Fruit fly (Drosophila melanogaster) whole organism, embryonic: Measurements from ENCODE around the gene scpr-B.

Experiments
- Aef1 ChIP-seq: fragments of 200-800 bp; sonication (Bioruptor generic); IDR thresholded peaks from 3 replicates; pipeline ENCODE4 v1.3.6; 2022; ENCODE audit warnings: missing biosample characterization, missing genetic modification characterization
- CG10147 ChIP-seq: fragments of 200-800 bp; sonication (Bioruptor generic); optimal IDR thresholded peaks from 2 replicates; lab custom pipeline; 2019; ENCODE audit warnings: missing biosample characterization, mild to moderate bottlenecking, missing genetic modification characterization, moderate library complexity
- CG10209 ChIP-seq: fragments of 200-800 bp; sonication (Bioruptor generic); optimal IDR thresholded peaks from 3 replicates; lab custom pipeline; 2017; ENCODE audit warnings: missing biosample characterization, mild to moderate bottlenecking, missing genetic modification characterization, missing genetic modification reagents
- CG10321 ChIP-seq: fragments of 200-800 bp; sonication (Bioruptor generic); IDR thresholded peaks from 2 replicates; pipeline ENCODE4 v1.3.6; 2022; ENCODE audit warnings: missing biosample characterization, missing genetic modification characterization
- CG11696 ChIP-seq: fragments of 200-800 bp; sonication (Bioruptor generic); IDR thresholded peaks from 2 replicates; pipeline ENCODE4 v1.3.6; 2022; ENCODE audit warnings: missing biosample characterization, missing genetic modification characterization
- CG12236 ChIP-seq: fragments of 200-800 bp; sonication (Bioruptor generic); optimal IDR thresholded peaks from 2 replicates; lab custom pipeline; 2016; ENCODE audit warnings: missing biosample characterization, missing genetic modification characterization
- CG13123 ChIP-seq: fragments of 200-800 bp; sonication (Bioruptor generic); optimal IDR thresholded peaks from 2 replicates; lab custom pipeline; 2016; ENCODE audit warnings: missing biosample characterization, missing genetic modification characterization
- CG15514 ChIP-seq: fragments of 200-800 bp; sonication (Bioruptor generic); optimal IDR thresholded peaks from 3 replicates; lab custom pipeline; 2017; ENCODE audit warnings: missing biosample characterization, missing genetic modification characterization, mild to moderate bottlenecking, moderate library complexity, missing genetic modification reagents
- CG15601 ChIP-seq: fragments of 200-800 bp; sonication (Bioruptor generic); optimal IDR thresholded peaks from 3 replicates; lab custom pipeline; 2019; ENCODE audit warnings: missing biosample characterization, mild to moderate bottlenecking, missing genetic modification characterization, moderate library complexity
- CG1602 ChIP-seq: fragments of 200-800 bp; sonication (Bioruptor generic); optimal IDR thresholded peaks from 3 replicates; lab custom pipeline; 2016; ENCODE audit warnings: missing biosample characterization, missing genetic modification characterization
- CG16779 ChIP-seq: fragments of 200-800 bp; sonication (Bioruptor generic); IDR thresholded peaks from 2 replicates; pipeline ENCODE4 v1.3.6; 2022; ENCODE audit warnings: missing biosample characterization, missing genetic modification characterization
- CG17385 ChIP-seq: fragments of 200-800 bp; sonication (Bioruptor generic); optimal IDR thresholded peaks from 3 replicates; lab custom pipeline; 2018; ENCODE audit warnings: missing biosample characterization, mild to moderate bottlenecking, missing genetic modification characterization
- CG18764 ChIP-seq: fragments of 200-800 bp; sonication (Bioruptor generic); optimal IDR thresholded peaks from 3 replicates; lab custom pipeline; 2016; ENCODE audit warnings: missing biosample characterization, missing genetic modification characterization
- CG2116 ChIP-seq: fragments of 200-800 bp; sonication (Bioruptor generic); optimal IDR thresholded peaks from 3 replicates; lab custom pipeline; 2018; ENCODE audit warnings: missing biosample characterization, mild to moderate bottlenecking, missing genetic modification characterization
- CG2202 ChIP-seq: fragments of 200-800 bp; sonication (Bioruptor generic); optimal IDR thresholded peaks from 2 replicates; lab custom pipeline; 2018; ENCODE audit warnings: missing biosample characterization, mild to moderate bottlenecking, missing genetic modification characterization
- CG31365 ChIP-seq: fragments of 200-800 bp; sonication (Bioruptor generic); optimal IDR thresholded peaks from 2 replicates; lab custom pipeline; 2018; ENCODE audit warnings: missing biosample characterization, mild to moderate bottlenecking, missing genetic modification characterization
- CG32532 ChIP-seq: fragments of 200-800 bp; sonication (Bioruptor generic); IDR thresholded peaks from 2 replicates; pipeline ENCODE4 v1.3.6; 2022; ENCODE audit warnings: missing biosample characterization, missing genetic modification characterization
- CG3726 ChIP-seq: fragments of 200-800 bp; sonication (Bioruptor generic); IDR thresholded peaks from 3 replicates; pipeline ENCODE4, ENCODE4 v1.3.6; 2022; ENCODE audit warnings: missing biosample characterization, missing genetic modification characterization
- CG43689 ChIP-seq: fragments of 200-800 bp; sonication (Bioruptor generic); IDR thresholded peaks from 2 replicates; pipeline ENCODE4 v1.3.6; 2022; ENCODE audit warnings: missing biosample characterization, missing genetic modification characterization
- CG6791 ChIP-seq: fragments of 200-800 bp; sonication (Bioruptor generic); IDR thresholded peaks from 3 replicates; pipeline ENCODE4 v1.3.6; 2022; ENCODE audit warnings: missing biosample characterization, missing genetic modification characterization; ENCODE audit not compliant: partially characterized antibody
- CG7786 ChIP-seq: fragments of 200-800 bp; sonication (Bioruptor generic); optimal IDR thresholded peaks from 2 replicates; lab custom pipeline; 2016; ENCODE audit warnings: missing biosample characterization, missing genetic modification characterization
- CG9797 ChIP-seq: fragments of 200-800 bp; sonication (Bioruptor generic); optimal IDR thresholded peaks from 3 replicates; lab custom pipeline; 2018; ENCODE audit warnings: missing biosample characterization, mild to moderate bottlenecking, missing genetic modification characterization
- Camta ChIP-seq: fragments of 200-800 bp; sonication (Bioruptor generic); optimal IDR thresholded peaks from 2 replicates; lab custom pipeline; 2016; ENCODE audit warnings: missing biosample characterization, missing genetic modification characterization
- Dip3 ChIP-seq: fragments of 200-800 bp; sonication (Bioruptor generic); optimal IDR thresholded peaks from 3 replicates; lab custom pipeline; 2016; ENCODE audit warnings: missing biosample characterization, missing genetic modification characterization
- Eip74EF ChIP-seq, 2 experiments: fragments of 200-800 bp in 1 of 2; fragments of >200 bp in 1 of 2; sonication (Bioruptor generic) in 1 of 2; optimal IDR thresholded peaks; 2 replicates each; lab custom pipeline; 2017 to 2019; ENCODE audit warnings: missing biosample characterization in 2 of 2, missing genetic modification characterization in 2 of 2, mild to moderate bottlenecking in 1 of 2, moderate library complexity in 1 of 2
- Hmr ChIP-seq: fragments of 200-800 bp; sonication (Bioruptor generic); optimal IDR thresholded peaks from 3 replicates; lab custom pipeline; 2017; ENCODE audit warnings: mild to moderate bottlenecking, missing biosample characterization, missing genetic modification reagents, missing genetic modification characterization
- Hr51 ChIP-seq, 2 experiments: fragments of 200-800 bp; sonication (Bioruptor generic); optimal IDR thresholded peaks; 2 replicates in 1 of 2; 3 replicates in 1 of 2; lab custom pipeline; 2016 to 2018; ENCODE audit warnings: missing biosample characterization in 2 of 2, missing genetic modification characterization in 2 of 2, mild to moderate bottlenecking in 1 of 2, moderate library complexity in 1 of 2
- Hr78 ChIP-seq, 2 experiments: fragments of 200-800 bp in 1 of 2; fragments of >200 bp in 1 of 2; sonication (Bioruptor generic) in 1 of 2; optimal IDR thresholded peaks; 2 replicates each; lab custom pipeline; 2017 to 2019; ENCODE audit warnings: missing biosample characterization in 2 of 2, missing genetic modification characterization in 2 of 2, mild to moderate bottlenecking in 1 of 2, moderate library complexity in 1 of 2
- Myb ChIP-seq: fragments of 200-800 bp; sonication (Bioruptor generic); optimal IDR thresholded peaks from 2 replicates; lab custom pipeline; 2016; ENCODE audit warnings: missing biosample characterization, missing genetic modification characterization
- Rfx ChIP-seq: fragments of 200-800 bp; sonication (Bioruptor generic); IDR thresholded peaks from 2 replicates; pipeline ENCODE4 v1.3.6; 2022; ENCODE audit warnings: missing biosample characterization, missing genetic modification characterization
- Side ChIP-seq: fragments of 200-800 bp; sonication (Bioruptor generic); optimal IDR thresholded peaks from 2 replicates; lab custom pipeline; 2016; ENCODE audit warnings: missing biosample characterization, missing genetic modification characterization
- Xbp1 ChIP-seq: fragments of 200-800 bp; sonication (Bioruptor generic); optimal IDR thresholded peaks from 3 replicates; lab custom pipeline; 2016; ENCODE audit warnings: missing biosample characterization, mild to moderate bottlenecking, missing genetic modification characterization
- amos ChIP-seq: fragments of 200-800 bp; sonication (Bioruptor generic); IDR thresholded peaks from 2 replicates; pipeline ENCODE4 v1.3.6; 2022; ENCODE audit warnings: missing biosample characterization, missing genetic modification characterization; ENCODE audit not compliant: partially characterized antibody
- ap ChIP-seq: fragments of 200-800 bp; sonication (Bioruptor generic); IDR thresholded peaks from 2 replicates; pipeline ENCODE4 v1.3.6; 2022; ENCODE audit warnings: missing biosample characterization, missing genetic modification characterization
- br ChIP-seq: fragments of >200 bp; optimal IDR thresholded peaks from 2 replicates; lab custom pipeline; 2017
- chinmo ChIP-seq: fragments of 200-800 bp; sonication (Bioruptor generic); IDR thresholded peaks from 4 replicates; pipeline ENCODE4 v1.3.6; 2022; ENCODE audit warnings: missing biosample characterization, missing genetic modification characterization; ENCODE audit not compliant: partially characterized antibody
- chn ChIP-seq: fragments of 200-800 bp; sonication (Bioruptor generic); optimal IDR thresholded peaks from 2 replicates; lab custom pipeline; 2016; ENCODE audit warnings: missing biosample characterization, missing genetic modification characterization
- her ChIP-seq: fragments of 200-800 bp; sonication (Bioruptor generic); optimal IDR thresholded peaks from 2 replicates; lab custom pipeline; 2016; ENCODE audit warnings: missing biosample characterization, missing genetic modification characterization
- inv ChIP-seq: fragments of 200-800 bp; sonication (Bioruptor generic); IDR thresholded peaks from 2 replicates; pipeline ENCODE4 v1.3.6; 2022; ENCODE audit warnings: missing biosample characterization, missing genetic modification characterization; ENCODE audit not compliant: partially characterized antibody
- mam ChIP-seq: fragments of 200-800 bp; sonication (Bioruptor generic); optimal IDR thresholded peaks from 3 replicates; lab custom pipeline; 2016; ENCODE audit warnings: missing biosample characterization, missing genetic modification characterization
- salm ChIP-seq: fragments of 200-800 bp; sonication (Bioruptor generic); optimal IDR thresholded peaks from 2 replicates; lab custom pipeline; 2018; ENCODE audit warnings: missing biosample characterization, mild to moderate bottlenecking, missing genetic modification characterization
- sc ChIP-seq, 3 experiments: fragments of >200 bp in 2 of 3; fragments of 200-800 bp in 1 of 3; sonication (Bioruptor generic) in 1 of 3; optimal IDR thresholded peaks; 2 replicates in 2 of 3; 3 replicates in 1 of 3; lab custom pipeline; 2017; ENCODE audit warnings: mild to moderate bottlenecking in 1 of 3, missing biosample characterization in 1 of 3, missing genetic modification characterization in 1 of 3, missing genetic modification reagents in 1 of 3
- seq ChIP-seq: fragments of 200-800 bp; sonication (Bioruptor generic); IDR thresholded peaks from 2 replicates; pipeline ENCODE4 v1.3.6; 2022; ENCODE audit warnings: missing biosample characterization, missing genetic modification characterization
- so ChIP-seq: fragments of 200-800 bp; sonication (Bioruptor generic); IDR thresholded peaks from 3 replicates; pipeline ENCODE4 v1.3.6; 2022; ENCODE audit warnings: missing biosample characterization, missing genetic modification characterization
- ttk ChIP-seq: fragments of 200-800 bp; sonication (Bioruptor generic); IDR thresholded peaks from 2 replicates; pipeline ENCODE4 v2.1.2; 2022; ENCODE audit warnings: missing biosample characterization, missing genetic modification characterization
- unc-4 ChIP-seq: fragments of 200-800 bp; sonication (Bioruptor generic); IDR thresholded peaks from 2 replicates; pipeline ENCODE4 v1.3.6; 2022; ENCODE audit warnings: missing biosample characterization, missing genetic modification characterization; ENCODE audit not compliant: partially characterized antibody
- vfl ChIP-seq: fragments of 200-800 bp; sonication (Bioruptor generic); optimal IDR thresholded peaks from 2 replicates; lab custom pipeline; 2016; ENCODE audit warnings: missing biosample characterization, missing genetic modification characterization
- wdn ChIP-seq: fragments of 200-800 bp; sonication (Bioruptor generic); IDR thresholded peaks from 2 replicates; pipeline ENCODE4 v1.3.6; 2022; ENCODE audit warnings: missing biosample characterization, missing genetic modification characterization

Gene scpr-B

dm6 chr3R:11196648-11197388 lies 44.0 kb downstream of the scpr-B start (continued):
- TF ChIP-seq so = peak; percentile 98
- TF ChIP-seq inv (GFP tag; lab: Robert Waterston, UW) = no peak
- peak; percentile 18 for TF ChIP-seq her
- peak; percentile 98 for TF ChIP-seq Rfx (GFP tag; lab: Robert Waterston, UW)
- peak; percentile 97 for TF ChIP-seq ap (GFP tag; lab: Robert Waterston, UW)
- TF ChIP-seq br (lab: Kevin White, UChicago) = no peak
- TF ChIP-seq Xbp1 (GFP tag; lab: Kevin White, UChicago) = peak; percentile 97
- TF ChIP-seq chn (GFP tag; lab: Kevin White, UChicago) = peak; percentile 81
- TF ChIP-seq CG31365 = peak; percentile 66
- peak; percentile 98 for TF ChIP-seq CG15601 (tag; lab: Kevin White, UChicago)
- peak; percentile 90 for TF ChIP-seq CG15514 (GFP tag; lab: Kevin White, UChicago)
- peak in 1 of 2 experiments; percentile 100 for TF ChIP-seq Eip74EF (GFP tag; optimal IDR thresholded peaks at IDR 0.05; lab: Kevin White, UChicago)
- peak; percentile 86 for TF ChIP-seq CG11696
- no peak for TF ChIP-seq sc (optimal IDR thresholded peaks at IDR 0.05; lab: Kevin White, UChicago)
- peak; percentile 97 for TF ChIP-seq sc (GFP tag; optimal IDR thresholded peaks at IDR 0.05; lab: Kevin White, UChicago)
- TF ChIP-seq salm (tag; lab: Kevin White, UChicago) = peak; percentile 97
- peak; percentile 79 for TF ChIP-seq CG10321
- TF ChIP-seq CG32532 (GFP tag; lab: Robert Waterston, UW) = peak; percentile 99
- TF ChIP-seq Aef1 (GFP tag; lab: Robert Waterston, UW) = peak; percentile 98
- no peak for TF ChIP-seq CG6791
- TF ChIP-seq seq = peak; percentile 98
- peak; percentile 88 for TF ChIP-seq Dip3
- TF ChIP-seq wdn = peak; percentile 97
- TF ChIP-seq CG18764 (GFP tag; lab: Kevin White, UChicago) = peak; percentile 95
- peak in 1 of 2 experiments; percentile 96 for TF ChIP-seq Hr78 (GFP tag; optimal IDR thresholded peaks at IDR 0.05; lab: Kevin White, UChicago)
- peak; percentile 94 for TF ChIP-seq CG13123 (GFP tag; lab: Kevin White, UChicago)
- TF ChIP-seq CG12236 (GFP tag; lab: Kevin White, UChicago) = peak; percentile 31
- peak; percentile 91 for TF ChIP-seq CG16779 (GFP tag; lab: Robert Waterston, UW)
- TF ChIP-seq chinmo (GFP tag; lab: Robert Waterston, UW) = peak; percentile 78; the same call in 2 of the 4 replicates
- peak; percentile 69 for TF ChIP-seq Myb (GFP tag; lab: Kevin White, UChicago)
- TF ChIP-seq vfl (GFP tag; lab: Kevin White, UChicago) = peak; percentile 76
- peak; percentile 96 for TF ChIP-seq CG3726 (GFP tag; lab: Robert Waterston, UW)
- TF ChIP-seq CG10147 (GFP tag; lab: Kevin White, UChicago) = peak; percentile 99
- TF ChIP-seq CG2116 (GFP tag; lab: Kevin White, UChicago) = peak; percentile 79
- peak; percentile 92 for TF ChIP-seq CG2202 (tag; lab: Kevin White, UChicago)
- peak; percentile 99 for TF ChIP-seq CG10209 (GFP tag; lab: Kevin White, UChicago)
- TF ChIP-seq Side (GFP tag; lab: Kevin White, UChicago) = peak; percentile 59
- TF ChIP-seq CG43689 (GFP tag; lab: Robert Waterston, UW) = peak; percentile 95
- peak; percentile 97 for TF ChIP-seq CG1602 (GFP tag; lab: Kevin White, UChicago)
- peak; percentile 93 to 100 for TF ChIP-seq Hr51 (GFP tag; optimal IDR thresholded peaks at IDR 0.05; lab: Kevin White, UChicago)
- TF ChIP-seq amos (GFP tag; lab: Robert Waterston, UW) = no peak; the same call in 1 of the 2 replicates
- TF ChIP-seq unc-4 (GFP tag; lab: Robert Waterston, UW) = no peak
- TF ChIP-seq Camta (GFP tag; lab: Kevin White, UChicago) = peak; percentile 89
- TF ChIP-seq mam (GFP tag; lab: Kevin White, UChicago) = no peak
- TF ChIP-seq CG7786 (GFP tag; lab: Kevin White, UChicago) = peak; percentile 86
- peak; percentile 33 for TF ChIP-seq CG9797 (GFP tag; lab: Kevin White, UChicago)
- TF ChIP-seq CG17385 = peak; percentile 96
- peak; percentile 98 for TF ChIP-seq ttk (GFP tag; lab: Robert Waterston, UW)
- TF ChIP-seq Hmr (GFP tag; lab: Kevin White, UChicago) = peak; percentile 99
